Fruit fly (Drosophila melanogaster) whole organism, pupa: ENCODE measurements around the gene Trpml.

Source experiments
- CG34367 ChIP-seq: fragments of 200-800 bp; sonication (Bioruptor generic); optimal IDR thresholded peaks from 2 replicates; lab custom pipeline; 2018; ENCODE audit warnings: missing biosample characterization, mild to moderate bottlenecking, missing genetic modification characterization
- CG8301 ChIP-seq: fragments of 200-800 bp; sonication (Bioruptor generic); optimal IDR thresholded peaks from 2 replicates; lab custom pipeline; 2018; ENCODE audit warnings: missing biosample characterization, mild to moderate bottlenecking, missing genetic modification characterization
- Snoo ChIP-seq: fragments of 200-800 bp; sonication (Bioruptor generic); optimal IDR thresholded peaks from 3 replicates; lab custom pipeline; 2017; ENCODE audit warnings: missing biosample characterization, mild to moderate bottlenecking, missing genetic modification characterization, inconsistent platforms
- rn ChIP-seq: fragments of 200-800 bp; sonication (Bioruptor generic); IDR thresholded peaks from 2 replicates; pipeline ENCODE4 v1.3.6; 2022; ENCODE audit warnings: missing biosample characterization, missing genetic modification characterization

DNA sequence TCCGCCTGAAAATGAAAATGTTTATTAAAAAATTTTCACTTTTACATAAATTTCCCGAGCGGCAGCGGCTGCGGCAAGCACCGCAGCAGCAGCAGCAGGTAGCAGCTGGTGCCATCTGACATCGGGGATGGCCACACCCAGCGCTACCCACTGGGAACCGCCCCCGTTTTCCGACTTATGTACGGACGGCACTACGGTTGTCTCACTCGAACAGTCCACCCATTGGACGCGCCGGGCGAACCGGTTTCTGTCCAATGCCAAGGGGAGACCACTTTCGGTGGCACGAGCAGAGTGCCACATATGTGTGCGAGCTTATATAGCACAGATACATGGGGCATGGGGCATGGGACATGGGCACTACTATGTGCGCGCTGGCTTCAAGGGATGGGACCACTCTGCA lies 35.2 kb downstream of the Trpml start:
- TF ChIP-seq Snoo (tag; lab: Kevin White, UChicago) (no peak), CG8301 (tag; lab: Kevin White, UChicago) (no peak), rn (GFP tag; lab: Robert Waterston, UW) (no peak), CG34367 (no peak)
